Worm (Caenorhabditis elegans) whole organism, L1 larva: ENCODE results near the gene F02E8.4.

ENCODE experiments used
- aha-1 ChIP-seq: fragments of 150-350 bp; optimal IDR thresholded peaks from 2 replicates; lab custom pipeline; 2014; ENCODE audit warnings: missing biosample characterization, missing genetic modification characterization
- ceh-90 ChIP-seq: sonication (generic microtip); optimal IDR thresholded peaks from 2 replicates; lab custom pipeline; 2016; ENCODE audit warnings: missing genetic modification characterization, missing compliant biosample characterization
- ets-5 ChIP-seq: fragments of 200-800 bp; sonication (Bioruptor generic); IDR thresholded peaks from 2 replicates; pipeline ENCODE4 v1.3.6; 2022; ENCODE audit warnings: missing genetic modification characterization, missing compliant biosample characterization
- fkh-10 ChIP-seq: sonication (generic microtip); optimal IDR thresholded peaks from 2 replicates; lab custom pipeline; 2017; ENCODE audit warnings: missing biosample characterization, missing genetic modification reagents, missing genetic modification characterization
- grh-1 ChIP-seq: fragments of 200-800 bp; sonication (Bioruptor generic); IDR thresholded peaks from 2 replicates; pipeline ENCODE4 v1.3.6; 2022; ENCODE audit warnings: missing genetic modification reagents, missing genetic modification characterization, missing compliant biosample characterization
- unc-86 ChIP-seq: sonication (generic microtip); optimal IDR thresholded peaks from 2 replicates; lab custom pipeline; 2016; ENCODE audit warnings: missing genetic modification characterization, missing compliant biosample characterization
- zag-1 ChIP-seq: fragments of 150-350 bp; optimal IDR thresholded peaks from 2 replicates; lab custom pipeline; 2014; ENCODE audit warnings: missing biosample characterization, missing genetic modification characterization
- ztf-11 ChIP-seq, 2 experiments: sonication (generic microtip); optimal IDR thresholded peaks; 2 replicates each; lab custom pipeline; 2016 to 2017; ENCODE audit warnings: missing genetic modification characterization in 2 of 2, missing biosample characterization in 1 of 2, missing compliant biosample characterization in 1 of 2

DNA sequence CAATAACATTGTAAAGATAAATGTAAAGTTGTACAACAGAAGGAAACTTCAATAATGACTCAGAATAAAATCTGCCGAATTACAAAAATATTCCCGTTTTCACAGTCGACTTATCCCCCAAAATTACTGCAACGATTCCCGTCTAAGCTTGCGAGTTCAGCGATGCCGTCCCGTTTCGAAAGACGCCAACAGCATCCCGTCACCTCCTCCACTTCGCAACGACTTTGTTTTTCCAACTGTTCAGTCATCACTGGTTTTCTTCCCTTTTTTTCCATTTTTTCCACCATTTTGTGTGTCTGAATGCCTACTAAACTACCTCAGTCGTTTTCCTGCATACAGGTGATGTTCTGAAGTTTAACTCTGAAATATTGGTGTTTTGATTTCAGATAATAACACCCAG is 13.3 kb upstream of the F02E8.4 start, which contains the start of gene F15A8.1:
- TF ChIP-seq ztf-11 (tag; optimal IDR thresholded peaks at IDR 0.05; lab: Kevin White, UChicago) (no peak), ceh-90 (tag; lab: Kevin White, UChicago) (no peak), ets-5 (no peak), zag-1 (tag; lab: Kevin White, UChicago) (no peak), fkh-10 (GFP tag; lab: Kevin White, UChicago) (no peak), unc-86 (tag; lab: Kevin White, UChicago) (no peak), grh-1 (GFP tag; lab: Robert Waterston, UW) (no peak), aha-1 (tag; lab: Kevin White, UChicago) (no peak)
